Worm (Caenorhabditis elegans) whole organism, mixed stage, embryonic: ENCODE results near the gene Y45F10B.3.
"Not testable (repeated sequence)": the region's sequence is repeated elsewhere in the genome, so short reads cannot be mapped to it uniquely, and the experiment has no call there.

ENCODE experiments used
- drap-1 ChIP-seq: fragments of 200-800 bp; sonication (Bioruptor generic); optimal IDR thresholded peaks from 3 replicates; lab custom pipeline; 2018; ENCODE audit warnings: mild to moderate bottlenecking, missing genetic modification characterization, missing compliant biosample characterization
- elt-1 ChIP-seq: sonication (generic microtip); optimal IDR thresholded peaks from 2 replicates; lab custom pipeline; 2017; ENCODE audit warnings: missing genetic modification characterization, mild to moderate bottlenecking, missing compliant biosample characterization, antibody characterized with exemption, moderate library complexity, borderline replicate concordance; ENCODE audit not compliant: insufficient read depth
- mep-1 ChIP-seq: fragments of 150-350 bp; optimal IDR thresholded peaks from 2 replicates; lab custom pipeline; 2017; ENCODE audit warnings: missing biosample characterization, missing genetic modification reagents, missing genetic modification characterization, inconsistent platforms
- nhr-237 ChIP-seq: fragments of 150-350 bp; optimal IDR thresholded peaks from 2 replicates; lab custom pipeline; 2014; ENCODE audit warnings: missing biosample characterization, missing genetic modification characterization
- snpc-4 ChIP-seq: fragments of 150-350 bp; optimal IDR thresholded peaks from 2 replicates; lab custom pipeline; 2014; ENCODE audit warnings: missing biosample characterization, missing genetic modification characterization
- tbx-8 ChIP-seq: fragments of 200-800 bp; sonication (Bioruptor generic); optimal IDR thresholded peaks from 2 replicates; lab custom pipeline; 2018; ENCODE audit warnings: mild to moderate bottlenecking, missing genetic modification characterization, moderate library complexity, missing compliant biosample characterization
- unc-120 ChIP-seq: sonication (generic microtip); optimal IDR thresholded peaks from 2 replicates; lab custom pipeline; 2017; ENCODE audit warnings: missing genetic modification characterization, missing compliant biosample characterization; ENCODE audit not compliant: poor library complexity, severe bottlenecking

DNA sequence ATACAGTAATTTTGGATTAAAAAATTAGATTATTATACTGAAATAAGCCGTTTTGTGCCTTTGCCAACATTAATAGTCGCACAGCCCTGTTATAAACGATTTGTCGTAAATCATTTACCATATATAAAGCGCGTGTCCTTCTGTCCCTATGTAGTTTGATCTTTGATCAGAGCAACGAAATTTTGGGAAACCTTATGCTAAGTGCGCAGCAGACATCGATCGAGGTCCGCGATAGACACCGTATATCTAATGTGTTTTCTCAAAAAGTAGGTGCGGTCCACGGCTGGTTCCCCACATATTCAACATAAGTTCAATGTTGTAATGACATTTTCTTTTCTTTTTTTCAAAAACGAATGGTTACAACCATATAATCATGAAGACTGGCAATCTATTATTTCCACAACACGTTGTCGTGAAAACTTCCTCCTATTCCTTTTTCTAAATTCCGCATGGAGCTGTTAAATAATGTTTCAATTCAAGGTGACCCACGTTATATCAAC is 4.9 kb upstream of the Y45F10B.3 start, which contains the start of gene sru-9:
- not testable (repeated sequence) for TF ChIP-seq nhr-237 (tag; lab: Kevin White, UChicago); mep-1 (tag; lab: Kevin White, UChicago); tbx-8; unc-120 (tag; lab: Kevin White, UChicago); drap-1 (GFP tag; lab: Kevin White, UChicago); snpc-4; elt-1 (tag; lab: Kevin White, UChicago)
